Fruit fly (Drosophila melanogaster): Measurements from ENCODE around the gene CG18585.

CG18585 gene

dm6 chr2L:7641606-7642190 lies 49.2 kb downstream of the CG18585 start (continued):
- TF ChIP-seq CG9437 (GFP tag; optimal IDR thresholded peaks at IDR 0.05) (peak; percentile 69), crp (GFP tag; optimal IDR thresholded peaks at IDR 0.05) (peak in 1 of 2 experiments; percentile 42), pros (GFP tag; optimal IDR thresholded peaks at IDR 0.05) (no peak), jing (GFP tag; optimal IDR thresholded peaks at IDR 0.05) (no peak), PHDP (tag; optimal IDR thresholded peaks at IDR 0.05) (peak; percentile 78), CG11695 (GFP tag; IDR thresholded peaks at IDR 0.05) (peak; percentile 22; the same call in 1 of the 3 replicates), NK7.1 (GFP tag; optimal IDR thresholded peaks at IDR 0.05) (no peak), CG9609 (GFP tag; optimal IDR thresholded peaks at IDR 0.05) (peak; percentile 96), pzg (GFP tag; optimal IDR thresholded peaks at IDR 0.05) (no peak), oc (tag; optimal IDR thresholded peaks at IDR 0.05) (no peak), Max (GFP tag; optimal IDR thresholded peaks at IDR 0.05) (no peak), gro (GFP tag; optimal IDR thresholded peaks at IDR 0.05) (no peak), CG6689 (GFP tag; IDR thresholded peaks at IDR 0.05) (peak; percentile 58), CG10565 (GFP tag; optimal IDR thresholded peaks at IDR 0.05) (no peak), CG31224 (GFP tag; IDR thresholded peaks at IDR 0.05) (peak; percentile 69), Elba2 (GFP tag; optimal IDR thresholded peaks at IDR 0.05) (no peak), CG17385 (GFP tag; optimal IDR thresholded peaks at IDR 0.05) (peak; percentile 70), Dad (GFP tag; optimal IDR thresholded peaks at IDR 0.05) (no peak), nerfin-1 (tag; optimal IDR thresholded peaks at IDR 0.05) (no peak), pan (optimal IDR thresholded peaks at IDR 0.05) (no peak), pan (GFP tag; optimal IDR thresholded peaks at IDR 0.05 in 1 of 2, IDR thresholded peaks at IDR 0.05 in 1 of 2) (peak in 1 of 2 experiments; percentile 80), CTCF (GFP tag; optimal IDR thresholded peaks at IDR 0.05) (peak; percentile 89), klu (GFP tag; IDR thresholded peaks at IDR 0.05) (peak; percentile 58; the same call in 1 of the 2 replicates), sd (tag; optimal IDR thresholded peaks at IDR 0.05) (no peak), prd (optimal IDR thresholded peaks at IDR 0.05) (no peak), prd (GFP tag; IDR thresholded peaks at IDR 0.05) (peak; percentile 59; the same call in 1 of the 3 replicates), vvl (GFP tag; IDR thresholded peaks at IDR 0.05) (peak; percentile 92), Sry-β (GFP tag; optimal IDR thresholded peaks at IDR 0.05) (no peak), CG14441 (GFP tag; IDR thresholded peaks at IDR 0.05) (peak; percentile 83), gsb (GFP tag; IDR thresholded peaks at IDR 0.05) (peak; percentile 37; the same call in 1 of the 2 replicates), CG34224 (GFP tag; IDR thresholded peaks at IDR 0.05; ENCODE audit: partially characterized antibody) (no peak)

Measured in whole organism, embryonic.